Fruit fly (Drosophila melanogaster): ENCODE measurements around the gene Diap1.

Diap1 gene

dm6 chr3L:16051719-16052122, 887 bp upstream of the Diap1 start, which contains the start of gene Mbs (continued):
- TF ChIP-seq nerfin-1 (tag; optimal IDR thresholded peaks at IDR 0.05) (no peak), CG4404 (GFP tag; IDR thresholded peaks at IDR 0.05) (no peak), dmrt99B (tag; optimal IDR thresholded peaks at IDR 0.05) (no peak), pros (GFP tag; optimal IDR thresholded peaks at IDR 0.05) (no peak), CG6272 (GFP tag; IDR thresholded peaks at IDR 0.05) (no peak), kah (GFP tag; optimal IDR thresholded peaks at IDR 0.05) (no peak), CG10267 (tag; optimal IDR thresholded peaks at IDR 0.05) (peak; percentile 9), zfh2 (GFP tag; optimal IDR thresholded peaks at IDR 0.05) (no peak), jumu (GFP tag; optimal IDR thresholded peaks at IDR 0.05) (no peak), sd (tag; optimal IDR thresholded peaks at IDR 0.05) (no peak), Lhr (GFP tag; optimal IDR thresholded peaks at IDR 0.05) (peak; percentile 55), Fer1 (GFP tag; optimal IDR thresholded peaks at IDR 0.05) (no peak), chm (GFP tag; IDR thresholded peaks at IDR 0.05) (no peak), CG5180 (GFP tag; optimal IDR thresholded peaks at IDR 0.05) (no peak), hbn (GFP tag; IDR thresholded peaks at IDR 0.05; ENCODE audit: partially characterized antibody) (peak; percentile 86), CG15269 (tag; optimal IDR thresholded peaks at IDR 0.05) (peak; percentile 10), Dll (GFP tag; IDR thresholded peaks at IDR 0.05; ENCODE audit: partially characterized antibody) (peak; percentile 10; the same call in 3 of the 4 replicates), en (GFP tag; optimal IDR thresholded peaks at IDR 0.05) (no peak), gem (tag; optimal IDR thresholded peaks at IDR 0.05) (no peak), CG4617 (GFP tag; optimal IDR thresholded peaks at IDR 0.05; ENCODE audit: borderline replicate concordance) (no peak), CG17359 (tag; optimal IDR thresholded peaks at IDR 0.05) (peak; percentile 11), Nf-YC (tag; optimal IDR thresholded peaks at IDR 0.05) (peak; percentile 31), gsb (GFP tag; IDR thresholded peaks at IDR 0.05) (no peak), CG1233 (GFP tag; optimal IDR thresholded peaks at IDR 0.05) (peak; percentile 55), danr (GFP tag; IDR thresholded peaks at IDR 0.05) (no peak), CG6813 (GFP tag; optimal IDR thresholded peaks at IDR 0.05) (no peak), gro (GFP tag; optimal IDR thresholded peaks at IDR 0.05) (peak; percentile 16), CG12219 (GFP tag; optimal IDR thresholded peaks at IDR 0.05) (no peak), btn (GFP tag; optimal IDR thresholded peaks at IDR 0.05) (no peak), CG7745 (tag; optimal IDR thresholded peaks at IDR 0.05) (peak; percentile 69), MESR4 (GFP tag; optimal IDR thresholded peaks at IDR 0.05) (peak; percentile 62), Atf3 (GFP tag; optimal IDR thresholded peaks at IDR 0.05) (no peak), CG34376 (GFP tag; optimal IDR thresholded peaks at IDR 0.05) (peak; percentile 50), CG10321 (GFP tag; IDR thresholded peaks at IDR 0.05) (no peak), ab (GFP tag; optimal IDR thresholded peaks at IDR 0.05) (no peak), CG12391 (tag; optimal IDR thresholded peaks at IDR 0.05) (peak; percentile 45), kni (GFP tag; optimal IDR thresholded peaks at IDR 0.05) (no peak), pfk (GFP tag; optimal IDR thresholded peaks at IDR 0.05) (peak; percentile 32), CG6765 (GFP tag; optimal IDR thresholded peaks at IDR 0.05) (peak; percentile 55), CG1024 (GFP tag; IDR thresholded peaks at IDR 0.05) (no peak), slou (GFP tag; optimal IDR thresholded peaks at IDR 0.05) (no peak), HmgZ (tag; optimal IDR thresholded peaks at IDR 0.05) (peak; percentile 33), BEAF-32 (GFP tag; optimal IDR thresholded peaks at IDR 0.05) (peak; percentile 77), CG3726 (GFP tag; IDR thresholded peaks at IDR 0.05) (no peak), tap (tag; optimal IDR thresholded peaks at IDR 0.05) (peak; percentile 24), CG10979 (tag; optimal IDR thresholded peaks at IDR 0.05) (no peak), ftz-f1 (GFP tag; optimal IDR thresholded peaks at IDR 0.05) (no peak), Ptx1 (GFP tag; IDR thresholded peaks at IDR 0.05) (peak; percentile 20; the same call in 1 of the 2 replicates), ttk (GFP tag; IDR thresholded peaks at IDR 0.05) (0 out of 2 replicates have a peak, but pooled peaks have one; percentile 6), B-H2 (GFP tag; optimal IDR thresholded peaks at IDR 0.05) (peak; percentile 40)
